Fruit fly (Drosophila melanogaster) whole organism, embryonic: ENCODE data around the gene CG5355.

Experiments used
- Abd-B ChIP-seq: fragments of 200-800 bp; sonication (Bioruptor generic); optimal IDR thresholded peaks from 2 replicates; lab custom pipeline; 2018; ENCODE audit warnings: missing biosample characterization, mild to moderate bottlenecking, missing genetic modification characterization, moderate library complexity
- Ada2b ChIP-seq: fragments of 200-800 bp; sonication (Bioruptor generic); IDR thresholded peaks from 2 replicates; pipeline ENCODE4 v1.3.6; 2022; ENCODE audit warnings: missing biosample characterization, missing genetic modification characterization
- Atf3 ChIP-seq: fragments of 200-800 bp; sonication (Bioruptor generic); optimal IDR thresholded peaks from 3 replicates; lab custom pipeline; 2016; ENCODE audit warnings: missing biosample characterization, missing genetic modification characterization
- BtbVII ChIP-seq: fragments of 200-800 bp; sonication (Bioruptor generic); optimal IDR thresholded peaks from 3 replicates; lab custom pipeline; 2017; ENCODE audit warnings: missing biosample characterization, mild to moderate bottlenecking, missing genetic modification characterization
- CG10321 ChIP-seq: fragments of 200-800 bp; sonication (Bioruptor generic); IDR thresholded peaks from 2 replicates; pipeline ENCODE4 v1.3.6; 2022; ENCODE audit warnings: missing biosample characterization, missing genetic modification characterization
- CG10959 ChIP-seq: fragments of 200-800 bp; sonication (Bioruptor generic); IDR thresholded peaks from 2 replicates; pipeline ENCODE4 v1.3.6; 2022; ENCODE audit warnings: missing biosample characterization, missing genetic modification characterization
- CG11560 ChIP-seq: fragments of 200-800 bp; sonication (Bioruptor generic); IDR thresholded peaks from 3 replicates; pipeline ENCODE4 v1.3.6; 2022; ENCODE audit warnings: missing biosample characterization, missing genetic modification characterization
- CG11696 ChIP-seq: fragments of 200-800 bp; sonication (Bioruptor generic); IDR thresholded peaks from 2 replicates; pipeline ENCODE4 v1.3.6; 2022; ENCODE audit warnings: missing biosample characterization, missing genetic modification characterization
- CG12942 ChIP-seq: fragments of 200-800 bp; sonication (Bioruptor generic); optimal IDR thresholded peaks from 3 replicates; lab custom pipeline; 2016; ENCODE audit warnings: missing biosample characterization, missing genetic modification characterization
- CG13624 ChIP-seq: fragments of 200-800 bp; sonication (Bioruptor generic); optimal IDR thresholded peaks from 2 replicates; lab custom pipeline; 2016; ENCODE audit warnings: missing biosample characterization, missing genetic modification characterization
- CG14965 ChIP-seq: fragments of 200-800 bp; sonication (Bioruptor generic); optimal IDR thresholded peaks from 2 replicates; lab custom pipeline; 2016; ENCODE audit warnings: missing biosample characterization, missing genetic modification characterization, borderline replicate concordance
- CG1792 ChIP-seq: fragments of 200-800 bp; sonication (Bioruptor generic); optimal IDR thresholded peaks from 2 replicates; lab custom pipeline; 2016; ENCODE audit warnings: missing biosample characterization, missing genetic modification characterization
- CG18599 ChIP-seq: fragments of 200-800 bp; sonication (Bioruptor generic); optimal IDR thresholded peaks from 3 replicates; lab custom pipeline; 2017; ENCODE audit warnings: missing biosample characterization, missing genetic modification characterization, mild to moderate bottlenecking, moderate library complexity, missing genetic modification reagents
- CG2120 ChIP-seq: fragments of 200-800 bp; sonication (Bioruptor generic); optimal IDR thresholded peaks from 3 replicates; lab custom pipeline; 2016; ENCODE audit warnings: missing biosample characterization, missing genetic modification characterization
- CG2875 ChIP-seq: fragments of 200-800 bp; sonication (Bioruptor generic); optimal IDR thresholded peaks from 2 replicates; lab custom pipeline; 2017; ENCODE audit warnings: missing biosample characterization, mild to moderate bottlenecking, missing genetic modification characterization, missing genetic modification reagents
- CG32532 ChIP-seq: fragments of 200-800 bp; sonication (Bioruptor generic); IDR thresholded peaks from 2 replicates; pipeline ENCODE4 v1.3.6; 2022; ENCODE audit warnings: missing biosample characterization, missing genetic modification characterization
- CG4360 ChIP-seq: fragments of 200-800 bp; sonication (Bioruptor generic); IDR thresholded peaks from 2 replicates; pipeline ENCODE4 v1.3.6; 2022; ENCODE audit warnings: missing biosample characterization, missing genetic modification characterization
- CG4424 ChIP-seq: fragments of 200-800 bp; sonication (Bioruptor generic); optimal IDR thresholded peaks from 3 replicates; lab custom pipeline; 2016; ENCODE audit warnings: missing biosample characterization, missing genetic modification characterization
- CG5245 ChIP-seq: fragments of 200-800 bp; sonication (Bioruptor generic); optimal IDR thresholded peaks from 3 replicates; lab custom pipeline; 2016; ENCODE audit warnings: missing biosample characterization, missing genetic modification characterization
- CG5953 ChIP-seq: fragments of 200-800 bp; sonication (Bioruptor generic); IDR thresholded peaks from 2 replicates; pipeline ENCODE4 v1.3.6; 2022; ENCODE audit warnings: missing biosample characterization, missing genetic modification characterization
- CG8478 ChIP-seq: fragments of >200 bp; optimal IDR thresholded peaks from 2 replicates; lab custom pipeline; 2018
- CTCF ChIP-seq: fragments of 200-800 bp; sonication (Bioruptor generic); optimal IDR thresholded peaks from 2 replicates; lab custom pipeline; 2017; ENCODE audit warnings: missing biosample characterization, mild to moderate bottlenecking, missing genetic modification characterization, moderate library complexity
- CoRest ChIP-seq: fragments of 200-800 bp; sonication (Bioruptor generic); optimal IDR thresholded peaks from 3 replicates; lab custom pipeline; 2018; ENCODE audit warnings: missing biosample characterization, mild to moderate bottlenecking, missing genetic modification characterization, moderate library complexity
- Dfd ChIP-seq, 2 experiments: fragments of >200 bp; optimal IDR thresholded peaks; 2 replicates each; lab custom pipeline; 2017; ENCODE audit warnings: missing biosample characterization in 2 of 2, missing genetic modification characterization in 2 of 2
- Dll ChIP-seq: fragments of 200-800 bp; sonication (Bioruptor generic); IDR thresholded peaks from 4 replicates; pipeline ENCODE4 v1.3.6; 2022; ENCODE audit warnings: missing biosample characterization, missing genetic modification characterization; ENCODE audit not compliant: partially characterized antibody
- Elba2 ChIP-seq: fragments of 200-800 bp; sonication (Bioruptor generic); optimal IDR thresholded peaks from 3 replicates; lab custom pipeline; 2016; ENCODE audit warnings: missing biosample characterization, missing genetic modification characterization
- Meics ChIP-seq: fragments of 200-800 bp; sonication (Bioruptor generic); optimal IDR thresholded peaks from 2 replicates; lab custom pipeline; 2017; ENCODE audit warnings: missing biosample characterization, mild to moderate bottlenecking, missing genetic modification characterization
- Myb ChIP-seq: fragments of 200-800 bp; sonication (Bioruptor generic); optimal IDR thresholded peaks from 2 replicates; lab custom pipeline; 2016; ENCODE audit warnings: missing biosample characterization, missing genetic modification characterization
- NFAT ChIP-seq: fragments of 200-800 bp; sonication (Bioruptor generic); IDR thresholded peaks from 2 replicates; pipeline ENCODE4 v1.3.6; 2022; ENCODE audit warnings: missing biosample characterization, missing genetic modification characterization
- Opbp ChIP-seq: fragments of 200-800 bp; sonication (Bioruptor generic); IDR thresholded peaks from 3 replicates; pipeline ENCODE4 v1.3.6; 2022; ENCODE audit warnings: missing biosample characterization, missing genetic modification characterization; ENCODE audit not compliant: partially characterized antibody
- Optix ChIP-seq: fragments of 200-800 bp; sonication (Bioruptor generic); IDR thresholded peaks from 3 replicates; pipeline ENCODE4 v1.3.6; 2022; ENCODE audit warnings: missing biosample characterization, missing genetic modification characterization
- Pdp1 ChIP-seq, 2 experiments: fragments of 200-800 bp; sonication (Bioruptor generic); optimal IDR thresholded peaks; 3 replicates each; lab custom pipeline; 2016; ENCODE audit warnings: missing biosample characterization in 2 of 2, missing genetic modification characterization in 2 of 2, mild to moderate bottlenecking in 1 of 2, moderate library complexity in 1 of 2
- Poxn ChIP-seq: fragments of 200-800 bp; sonication (Bioruptor generic); IDR thresholded peaks from 2 replicates; pipeline ENCODE4 v1.3.6; 2022; ENCODE audit warnings: missing biosample characterization, missing genetic modification characterization
- Six4 ChIP-seq: fragments of 200-800 bp; sonication (Bioruptor generic); optimal IDR thresholded peaks from 2 replicates; lab custom pipeline; 2016; ENCODE audit warnings: missing biosample characterization, missing genetic modification characterization
- ara ChIP-seq: fragments of 200-800 bp; sonication (Bioruptor generic); IDR thresholded peaks from 2 replicates; pipeline ENCODE4 v1.3.6; 2022; ENCODE audit warnings: missing biosample characterization, missing genetic modification characterization
- chif ChIP-seq, 2 experiments: fragments of 200-800 bp; sonication (Bioruptor generic); optimal IDR thresholded peaks; 3 replicates each; lab custom pipeline; 2016; ENCODE audit warnings: missing biosample characterization in 2 of 2, missing genetic modification characterization in 2 of 2
- crol ChIP-seq: fragments of 200-800 bp; sonication (Bioruptor generic); IDR thresholded peaks from 2 replicates; pipeline ENCODE4 v1.3.6; 2022; ENCODE audit warnings: missing biosample characterization, missing genetic modification characterization
- emc ChIP-seq: fragments of 200-800 bp; sonication (Bioruptor generic); optimal IDR thresholded peaks from 2 replicates; lab custom pipeline; 2016; ENCODE audit warnings: missing biosample characterization, missing genetic modification characterization
- en ChIP-seq: fragments of 200-800 bp; sonication (Bioruptor generic); optimal IDR thresholded peaks from 2 replicates; lab custom pipeline; 2016; ENCODE audit warnings: missing biosample characterization, missing genetic modification characterization
- nau ChIP-seq: fragments of 200-800 bp; sonication (Bioruptor generic); optimal IDR thresholded peaks from 3 replicates; lab custom pipeline; 2017; ENCODE audit warnings: missing biosample characterization, mild to moderate bottlenecking, missing genetic modification characterization, missing genetic modification reagents
- oc ChIP-seq: fragments of 200-800 bp; sonication (Bioruptor generic); optimal IDR thresholded peaks from 2 replicates; lab custom pipeline; 2018; ENCODE audit warnings: missing biosample characterization, mild to moderate bottlenecking, missing genetic modification characterization, moderate library complexity
- p53 ChIP-seq: fragments of 200-800 bp; sonication (Bioruptor generic); optimal IDR thresholded peaks from 2 replicates; lab custom pipeline; 2016; ENCODE audit warnings: missing biosample characterization, missing genetic modification characterization
- pb ChIP-seq: fragments of 200-800 bp; sonication (Bioruptor generic); optimal IDR thresholded peaks from 3 replicates; lab custom pipeline; 2016; ENCODE audit warnings: missing biosample characterization, missing genetic modification characterization
- pfk ChIP-seq: fragments of 200-800 bp; sonication (Bioruptor generic); optimal IDR thresholded peaks from 2 replicates; lab custom pipeline; 2018; ENCODE audit warnings: missing biosample characterization, mild to moderate bottlenecking, missing genetic modification characterization, moderate library complexity
- pnt ChIP-seq: fragments of 200-800 bp; sonication (Bioruptor generic); optimal IDR thresholded peaks from 3 replicates; lab custom pipeline; 2016; ENCODE audit warnings: missing biosample characterization, missing genetic modification characterization
- sc ChIP-seq, 3 experiments: fragments of >200 bp in 2 of 3; fragments of 200-800 bp in 1 of 3; sonication (Bioruptor generic) in 1 of 3; optimal IDR thresholded peaks; 2 replicates in 2 of 3; 3 replicates in 1 of 3; lab custom pipeline; 2017; ENCODE audit warnings: mild to moderate bottlenecking in 1 of 3, missing biosample characterization in 1 of 3, missing genetic modification characterization in 1 of 3, missing genetic modification reagents in 1 of 3
- scrt ChIP-seq: fragments of 200-800 bp; sonication (Bioruptor generic); optimal IDR thresholded peaks from 2 replicates; lab custom pipeline; 2018; ENCODE audit warnings: missing biosample characterization, mild to moderate bottlenecking, missing genetic modification characterization, moderate library complexity
- sna ChIP-seq: fragments of 200-800 bp; sonication (Bioruptor generic); IDR thresholded peaks from 2 replicates; pipeline ENCODE4 v1.3.6; 2022; ENCODE audit warnings: missing biosample characterization, missing genetic modification characterization; ENCODE audit not compliant: partially characterized antibody
- vnd ChIP-seq: fragments of 200-800 bp; sonication (Bioruptor generic); IDR thresholded peaks from 3 replicates; pipeline ENCODE4 v1.3.6; 2022; ENCODE audit warnings: missing biosample characterization, missing genetic modification characterization; ENCODE audit not compliant: partially characterized antibody
- zen ChIP-seq: fragments of 200-800 bp; sonication (Bioruptor generic); optimal IDR thresholded peaks from 3 replicates; lab custom pipeline; 2018; ENCODE audit warnings: missing biosample characterization, mild to moderate bottlenecking, missing genetic modification characterization, moderate library complexity
- zf30C ChIP-seq: fragments of 200-800 bp; sonication (Bioruptor generic); optimal IDR thresholded peaks from 3 replicates; lab custom pipeline; 2018; ENCODE audit warnings: missing biosample characterization, mild to moderate bottlenecking, missing genetic modification characterization

CG5355 gene

dm6 chr2L:10408122-10408576, 5.1 kb downstream of the CG5355 start, which contains the start of the genes Ip259 and RpS27A (continued):
- TF ChIP-seq CG2120 (GFP tag; lab: Kevin White, UChicago) (peak; percentile 56), BtbVII (GFP tag; lab: Kevin White, UChicago) (peak; percentile 61), CG11560 (no peak), vnd (GFP tag; lab: Robert Waterston, UW) (no peak), zf30C (GFP tag; lab: Kevin White, UChicago) (no peak), CG14965 (GFP tag; lab: Kevin White, UChicago) (no peak), Poxn (no peak), zen (tag; lab: Kevin White, UChicago) (peak; percentile 75), Optix (GFP tag; lab: Robert Waterston, UW) (peak; percentile 77; the same call in 2 of the 3 replicates), Six4 (peak; percentile 7), nau (GFP tag; lab: Kevin White, UChicago) (peak; percentile 69), en (GFP tag; lab: Kevin White, UChicago) (peak; percentile 63), CG5953 (GFP tag; lab: Robert Waterston, UW) (peak; percentile 65; the same call in 1 of the 2 replicates), sc (optimal IDR thresholded peaks at IDR 0.05; lab: Kevin White, UChicago) (no peak), sc (GFP tag; optimal IDR thresholded peaks at IDR 0.05; lab: Kevin White, UChicago) (peak; percentile 59), pb (peak; percentile 71), Dfd (GFP tag; optimal IDR thresholded peaks at IDR 0.05; lab: Kevin White, UChicago) (no peak), CG10959 (GFP tag; lab: Robert Waterston, UW) (peak; percentile 41; the same call in 1 of the 2 replicates), CG5245 (GFP tag; lab: Kevin White, UChicago) (peak; percentile 7), Elba2 (no peak), CTCF (GFP tag; lab: Kevin White, UChicago) (no peak), CG12942 (GFP tag; lab: Kevin White, UChicago) (peak; percentile 58), Pdp1 (GFP tag; optimal IDR thresholded peaks at IDR 0.05; lab: Kevin White, UChicago) (peak; percentile 32 to 46), CG10321 (GFP tag; lab: Robert Waterston, UW) (peak; percentile 44; the same call in 1 of the 2 replicates), emc (GFP tag; lab: Kevin White, UChicago) (peak; percentile 74), p53 (GFP tag; lab: Kevin White, UChicago) (peak; percentile 62), oc (tag; lab: Kevin White, UChicago) (no peak), pnt (no peak), CG11696 (GFP tag; lab: Robert Waterston, UW) (no peak), Ada2b (no peak; the same call in 1 of the 2 replicates), CG4360 (GFP tag; lab: Robert Waterston, UW) (0 out of 2 replicates have a peak, but pooled peaks have one; percentile 40), NFAT (GFP tag; lab: Robert Waterston, UW) (no peak; the same call in 1 of the 2 replicates), Dll (GFP tag; lab: Robert Waterston, UW) (no peak), CG1792 (GFP tag; lab: Kevin White, UChicago) (peak; percentile 15), sna (GFP tag; lab: Robert Waterston, UW) (no peak), Myb (GFP tag; lab: Kevin White, UChicago) (peak; percentile 42), pfk (peak; percentile 96), crol (GFP tag; lab: Robert Waterston, UW) (no peak), CG18599 (no peak), scrt (GFP tag; lab: Kevin White, UChicago) (peak; percentile 74), CG13624 (GFP tag; lab: Kevin White, UChicago) (peak; percentile 82), Atf3 (GFP tag; lab: Kevin White, UChicago) (peak; percentile 61), CG8478 (lab: Kevin White, UChicago) (no peak), ara (GFP tag; lab: Robert Waterston, UW) (no peak), CG4424 (GFP tag; lab: Kevin White, UChicago) (peak; percentile 70), chif (GFP tag; optimal IDR thresholded peaks at IDR 0.05; lab: Kevin White, UChicago) (peak; percentile 53 to 75), Meics (GFP tag; lab: Kevin White, UChicago) (peak; percentile 91), Opbp (no peak; the same call in 2 of the 3 replicates), CG2875 (GFP tag; lab: Kevin White, UChicago) (peak; percentile 56), Abd-B (GFP tag; lab: Kevin White, UChicago) (no peak), CG32532 (GFP tag; lab: Robert Waterston, UW) (peak; percentile 83), CoRest (peak; percentile 65)
